Worm (Caenorhabditis elegans) whole organism, L1 larva: Measurements from ENCODE around the gene C01G5.7.

Source experiments
- aha-1 ChIP-seq: fragments of 150-350 bp; optimal IDR thresholded peaks from 2 replicates; lab custom pipeline; 2014; ENCODE audit warnings: missing biosample characterization, missing genetic modification characterization
- ama-1 ChIP-seq: fragments of 150-350 bp; optimal IDR thresholded peaks from 2 replicates; lab custom pipeline; 2014
- blmp-1 ChIP-seq: fragments of 150-350 bp; optimal IDR thresholded peaks from 2 replicates; lab custom pipeline; 2014; ENCODE audit warnings: missing biosample characterization, missing genetic modification characterization
- egl-13 ChIP-seq: sonication (generic microtip); optimal IDR thresholded peaks from 2 replicates; lab custom pipeline; 2016; ENCODE audit warnings: missing genotype, missing genetic modification reagents, missing genetic modification characterization, missing compliant biosample characterization
- hlh-17 ChIP-seq: fragments of 200-800 bp; sonication (Bioruptor generic); optimal IDR thresholded peaks from 2 replicates; lab custom pipeline; 2018; ENCODE audit warnings: missing genetic modification characterization, mild to moderate bottlenecking, missing compliant biosample characterization, moderate library complexity, borderline replicate concordance
- isw-1 ChIP-seq: fragments of 200-800 bp; sonication (Bioruptor generic); IDR thresholded peaks from 2 replicates; pipeline ENCODE4 v1.3.6; 2022; ENCODE audit warnings: missing genetic modification characterization, missing compliant biosample characterization
- lin-15B ChIP-seq: fragments of 150-350 bp; sonication (generic microtip); optimal IDR thresholded peaks from 3 replicates; lab custom pipeline; 2014; ENCODE audit warnings: missing biosample characterization, missing genetic modification characterization
- lsy-2 ChIP-seq, 2 experiments: fragments of 150-350 bp; optimal IDR thresholded peaks; 2 replicates each; lab custom pipeline; 2014; ENCODE audit warnings: missing biosample characterization in 2 of 2, missing genetic modification characterization in 2 of 2
- nhr-19 ChIP-seq: fragments of 200-800 bp; sonication (Bioruptor generic); conservative IDR thresholded peaks from 2 replicates; pipeline ENCODE4 v1.3.6; 2022; ENCODE audit warnings: missing genetic modification characterization, missing compliant biosample characterization
- nhr-237 ChIP-seq: fragments of 150-350 bp; optimal IDR thresholded peaks from 2 replicates; lab custom pipeline; 2014; ENCODE audit warnings: missing biosample characterization, missing genetic modification characterization
- nhr-76 ChIP-seq: sonication (generic microtip); optimal IDR thresholded peaks from 2 replicates; lab custom pipeline; 2017; ENCODE audit warnings: missing biosample characterization, missing genetic modification characterization

ce11 chrIV:6506424-6506823, 11.5 kb upstream of the C01G5.7 start, which contains the start of gene pqn-89:
- no peak for TF ChIP-seq ama-1
- no peak for TF ChIP-seq lsy-2 (tag; optimal IDR thresholded peaks at IDR 0.05; lab: Kevin White, UChicago)
- no peak for TF ChIP-seq aha-1 (tag; lab: Kevin White, UChicago)
- TF ChIP-seq egl-13, result no peak
- no peak for TF ChIP-seq lin-15B (tag; lab: Kevin White, UChicago)
- TF ChIP-seq nhr-76 (tag; lab: Kevin White, UChicago), result no peak
- no peak for TF ChIP-seq nhr-19 (GFP tag; lab: Robert Waterston, UW)
- no peak for TF ChIP-seq isw-1 (GFP tag; lab: Robert Waterston, UW)
- no peak for TF ChIP-seq nhr-237
- TF ChIP-seq blmp-1 (tag; lab: Kevin White, UChicago), result no peak
- TF ChIP-seq hlh-17 (GFP tag; lab: Kevin White, UChicago), result no peak
